Fruit fly (Drosophila melanogaster) Kc167 (cell line): Measurements from ENCODE around the gene CLIP-190.

Experiments
- Myc ChIP-seq: fragments of >200 bp; optimal IDR thresholded peaks from 2 replicates; lab custom pipeline; 2017; ENCODE audit warnings: missing external identifiers
- Sin3A ChIP-seq: fragments of >200 bp; optimal IDR thresholded peaks from 2 replicates; lab custom pipeline; 2018; ENCODE audit warnings: missing external identifiers
- h ChIP-seq: fragments of >200 bp; optimal IDR thresholded peaks from 3 replicates; lab custom pipeline; 2018; ENCODE audit warnings: missing external identifiers
- insv ChIP-seq: fragments of >200 bp; optimal IDR thresholded peaks from 3 replicates; lab custom pipeline; 2018; ENCODE audit warnings: missing external identifiers
- psq ChIP-seq: fragments of >200 bp; optimal IDR thresholded peaks from 2 replicates; lab custom pipeline; 2017; ENCODE audit warnings: missing external identifiers
- ttk ChIP-seq: sonication (Bioruptor generic); optimal IDR thresholded peaks from 2 replicates; lab custom pipeline; 2017; ENCODE audit warnings: missing external identifiers

CLIP-190 gene

dm6 chr2L:17384331-17385220 lies at the start of gene CLIP-190:
CLIP-190 (plus strand) TSS chr2L:17384700.
- no peak for TF ChIP-seq psq (lab: Kevin White, UChicago)
- TF ChIP-seq h (lab: Kevin White, UChicago) = no peak
- no peak for TF ChIP-seq Sin3A
- no peak for TF ChIP-seq Myc (lab: Kevin White, UChicago)

- TF ChIP-seq Myc (lab: Kevin White, UChicago) (no peak), psq (lab: Kevin White, UChicago) (no peak), h (lab: Kevin White, UChicago) (no peak), ttk (no peak), Sin3A (no peak), insv (no peak)
Measured at dm6 chr2L:17363196-17363595, 21.3 kb upstream of the CLIP-190 start, which contains the start of gene CG31804. CG31804 (plus strand) TSS chr2L:17363496.

- TF ChIP-seq Myc (lab: Kevin White, UChicago) (no peak), insv (no peak), h (lab: Kevin White, UChicago) (no peak), ttk (no peak), psq (lab: Kevin White, UChicago) (no peak), Sin3A (no peak)
Measured at dm6 chr2L:17368503-17368902, 16.0 kb upstream of the CLIP-190 start.

dm6 chr2L:17374832-17375231 lies 9.7 kb upstream of the CLIP-190 start:
- TF ChIP-seq psq (lab: Kevin White, UChicago) (no peak), Sin3A (no peak), insv (no peak), ttk (no peak), Myc (lab: Kevin White, UChicago) (no peak), h (lab: Kevin White, UChicago) (no peak)

dm6 chr2L:17375955-17376659 lies 8.4 kb upstream of the CLIP-190 start:
- TF ChIP-seq Sin3A (no peak), psq (lab: Kevin White, UChicago) (no peak), insv (no peak), ttk (no peak), Myc (lab: Kevin White, UChicago) (no peak), h (lab: Kevin White, UChicago) (no peak)

dm6 chr2L:17377818-17378217 lies 6.7 kb upstream of the CLIP-190 start:
- no peak for TF ChIP-seq h (lab: Kevin White, UChicago)
- TF ChIP-seq ttk = no peak
- TF ChIP-seq psq (lab: Kevin White, UChicago) = no peak

- TF ChIP-seq h (lab: Kevin White, UChicago) (no peak), insv (no peak), ttk (no peak), Myc (lab: Kevin White, UChicago) (no peak), psq (lab: Kevin White, UChicago) (no peak), Sin3A (no peak)
Measured at dm6 chr2L:17378767-17379301, 5.7 kb upstream of the CLIP-190 start.

dm6 chr2L:17379844-17380243 lies 4.7 kb upstream of the CLIP-190 start:
- TF ChIP-seq Myc (lab: Kevin White, UChicago) (no peak), ttk (no peak), psq (lab: Kevin White, UChicago) (no peak)

- no peak for TF ChIP-seq ttk
- TF ChIP-seq Sin3A = no peak
- TF ChIP-seq insv = no peak
- no peak for TF ChIP-seq Myc (lab: Kevin White, UChicago)
- no peak for TF ChIP-seq psq (lab: Kevin White, UChicago)
- no peak for TF ChIP-seq h (lab: Kevin White, UChicago)
Measured at dm6 chr2L:17380508-17380907, 4.0 kb upstream of the CLIP-190 start.

dm6 chr2L:17381075-17381474 lies 3.4 kb upstream of the CLIP-190 start:
- TF ChIP-seq Sin3A = no peak
- no peak for TF ChIP-seq h (lab: Kevin White, UChicago)
- no peak for TF ChIP-seq insv
- TF ChIP-seq ttk = no peak
- no peak for TF ChIP-seq psq (lab: Kevin White, UChicago)
- TF ChIP-seq Myc (lab: Kevin White, UChicago) = no peak

- TF ChIP-seq psq (lab: Kevin White, UChicago) = no peak
Measured at dm6 chr2L:17381616-17382015, 2.9 kb upstream of the CLIP-190 start.

dm6 chr2L:17382318-17382717 lies 2.2 kb upstream of the CLIP-190 start:
- TF ChIP-seq ttk (no peak), psq (lab: Kevin White, UChicago) (no peak), h (lab: Kevin White, UChicago) (no peak), Sin3A (no peak), Myc (lab: Kevin White, UChicago) (no peak), insv (no peak)

dm6 chr2L:17382783-17383182 lies 1.7 kb upstream of the CLIP-190 start:
- TF ChIP-seq Sin3A (no peak), Myc (lab: Kevin White, UChicago) (no peak), insv (no peak), psq (lab: Kevin White, UChicago) (no peak), ttk (no peak), h (lab: Kevin White, UChicago) (no peak)
